Worm (Caenorhabditis elegans): ENCODE results near the gene bbln-1.

Gene bbln-1

ce11 chrX:3127626-3128142 is 24.6 kb downstream of the bbln-1 start (continued):
- TF ChIP-seq mep-1 (tag; optimal IDR thresholded peaks at IDR 0.05) (peak; percentile 96), ceh-43 (GFP tag; optimal IDR thresholded peaks at IDR 0.05) (no peak), snpc-4 (tag; optimal IDR thresholded peaks at IDR 0.05) (no peak), tbx-8 (GFP tag; optimal IDR thresholded peaks at IDR 0.05) (peak; percentile 23), sptf-1 (tag; optimal IDR thresholded peaks at IDR 0.05) (peak; percentile 88)

DNA sequence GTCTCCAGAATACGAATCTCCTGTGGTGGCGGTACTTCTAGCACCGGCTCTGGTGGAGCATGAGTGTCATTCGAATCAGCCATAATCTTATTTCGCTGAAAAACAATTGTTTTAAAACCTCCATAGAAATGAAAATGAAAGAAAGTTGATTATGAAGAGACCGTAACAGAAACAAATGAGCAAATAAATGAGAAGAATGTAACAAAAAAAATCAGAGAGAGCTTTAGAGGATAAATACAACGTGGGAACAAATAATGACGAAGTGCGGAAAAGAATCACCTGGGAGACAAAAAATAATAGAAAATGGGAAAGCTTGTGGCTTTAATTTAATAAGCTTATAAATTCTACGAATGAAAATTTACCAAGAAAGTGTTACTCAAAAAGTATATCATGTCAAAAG is 25.3 kb downstream of the bbln-1 start, which contains the start of gene spc-1:
TSS of gene spc-1 (minus strand) at position 101 of the 400 bp plus-strand sequence.
- TF ChIP-seq nhr-28 (tag; optimal IDR thresholded peaks at IDR 0.05) (no peak), ces-1 (GFP tag; optimal IDR thresholded peaks at IDR 0.05) (no peak), M03D4.4 (tag; optimal IDR thresholded peaks at IDR 0.05) (no peak), nhr-12 (tag; optimal IDR thresholded peaks at IDR 0.05) (no peak), nhr-76 (tag; optimal IDR thresholded peaks at IDR 0.05) (no peak), snpc-4 (tag; optimal IDR thresholded peaks at IDR 0.05) (no peak), elt-1 (tag; optimal IDR thresholded peaks at IDR 0.05; ENCODE audit: borderline replicate concordance, insufficient read depth) (no peak), ztf-11 (tag; optimal IDR thresholded peaks at IDR 0.05) (no peak), zip-8 (tag; optimal IDR thresholded peaks at IDR 0.05) (no peak), flh-1 (GFP tag; optimal IDR thresholded peaks at IDR 0.05) (no peak), bed-3 (GFP tag; optimal IDR thresholded peaks at IDR 0.05) (no peak), pha-4 (tag; optimal IDR thresholded peaks at IDR 0.05) (no peak), unc-62 (GFP tag; optimal IDR thresholded peaks at IDR 0.05) (no peak), mab-5 (tag; optimal IDR thresholded peaks at IDR 0.05) (no peak), sem-2 (GFP tag; optimal IDR thresholded peaks at IDR 0.05) (no peak)

DNA sequence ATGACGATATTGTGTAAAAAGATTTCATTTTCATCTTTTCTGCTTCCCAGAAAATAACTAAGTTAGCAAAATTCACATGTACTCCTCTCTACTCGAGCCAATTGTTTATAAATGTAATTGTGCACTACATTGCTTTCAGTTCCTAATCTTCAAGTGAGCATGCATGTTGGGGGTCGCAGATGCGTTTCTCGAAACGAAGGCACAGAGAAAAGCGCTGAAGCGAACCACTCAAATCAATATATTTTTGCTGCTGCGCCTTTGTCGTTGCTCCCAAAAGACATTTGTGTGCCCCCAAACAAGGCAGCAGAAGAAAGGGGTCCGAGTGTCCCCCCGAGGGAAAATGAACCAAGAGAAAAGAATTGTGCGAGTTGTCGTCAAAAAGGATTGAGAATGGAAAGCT is 26.0 kb downstream of the bbln-1 start:
- TF ChIP-seq ces-1 (GFP tag; optimal IDR thresholded peaks at IDR 0.05) (peak; percentile 94), sem-2 (GFP tag; optimal IDR thresholded peaks at IDR 0.05) (no peak), mls-2 (tag; optimal IDR thresholded peaks at IDR 0.05) (no peak)

ce11 chrX:3119606-3120005 is 32.7 kb downstream of the bbln-1 start:
- TF ChIP-seq unc-62 (GFP tag; optimal IDR thresholded peaks at IDR 0.05), result no peak
- no peak for TF ChIP-seq zip-8 (tag; optimal IDR thresholded peaks at IDR 0.05)
- no peak for TF ChIP-seq elt-3 (tag; optimal IDR thresholded peaks at IDR 0.05)
- no peak for TF ChIP-seq ceh-43 (GFP tag; optimal IDR thresholded peaks at IDR 0.05)
- TF ChIP-seq flh-1 (GFP tag; optimal IDR thresholded peaks at IDR 0.05), result no peak
- no peak for TF ChIP-seq hlh-1 (tag; optimal IDR thresholded peaks at IDR 0.05)
- TF ChIP-seq drap-1 (GFP tag; optimal IDR thresholded peaks at IDR 0.05), result no peak
- TF ChIP-seq nhr-2 (tag; optimal IDR thresholded peaks at IDR 0.05), result no peak
- TF ChIP-seq lin-32 (GFP tag; optimal IDR thresholded peaks at IDR 0.05), result no peak
- no peak for TF ChIP-seq elt-1 (tag; optimal IDR thresholded peaks at IDR 0.05; ENCODE audit: borderline replicate concordance, insufficient read depth)
- no peak for TF ChIP-seq nhr-76 (tag; optimal IDR thresholded peaks at IDR 0.05)
- TF ChIP-seq ham-2 (GFP tag; optimal IDR thresholded peaks at IDR 0.05), result no peak
- TF ChIP-seq cnd-1 (tag; optimal IDR thresholded peaks at IDR 0.05), result no peak
- no peak for TF ChIP-seq ztf-11 (tag; optimal IDR thresholded peaks at IDR 0.05)

ce11 chrX:3118596-3119287 is 33.5 kb downstream of the bbln-1 start:
- TF ChIP-seq ceh-39 (tag; optimal IDR thresholded peaks at IDR 0.05) (no peak), sptf-1 (tag; optimal IDR thresholded peaks at IDR 0.05) (no peak), unc-62 (GFP tag; optimal IDR thresholded peaks at IDR 0.05) (no peak), nhr-2 (tag; optimal IDR thresholded peaks at IDR 0.05) (no peak), lin-13 (tag; optimal IDR thresholded peaks at IDR 0.05) (no peak), flh-1 (GFP tag; optimal IDR thresholded peaks at IDR 0.05) (no peak), lsy-2 (tag; optimal IDR thresholded peaks at IDR 0.05) (no peak), blmp-1 (tag; optimal IDR thresholded peaks at IDR 0.05) (no peak), pha-4 (tag; optimal IDR thresholded peaks at IDR 0.05) (no peak), ham-2 (GFP tag; optimal IDR thresholded peaks at IDR 0.05) (no peak), snpc-4 (tag; optimal IDR thresholded peaks at IDR 0.05) (no peak), mep-1 (tag; optimal IDR thresholded peaks at IDR 0.05) (no peak), zip-8 (tag; optimal IDR thresholded peaks at IDR 0.05) (no peak), tbx-8 (GFP tag; optimal IDR thresholded peaks at IDR 0.05) (no peak), elt-1 (tag; optimal IDR thresholded peaks at IDR 0.05; ENCODE audit: borderline replicate concordance, insufficient read depth) (no peak)

Data from whole organism, mixed stage, embryonic.